Worm (Caenorhabditis elegans) whole organism, L4/young adult: ENCODE measurements around the gene glr-4.

Experiments used
- W03F9.2 ChIP-seq: fragments of 150-350 bp; optimal IDR thresholded peaks from 2 replicates; lab custom pipeline; 2014; ENCODE audit warnings: missing biosample characterization, missing genetic modification characterization
- dao-5 ChIP-seq: sonication (generic microtip); optimal IDR thresholded peaks from 2 replicates; lab custom pipeline; 2016; ENCODE audit warnings: missing genotype, missing genetic modification characterization, moderate library complexity, missing compliant biosample characterization
- him-1 ChIP-seq: sonication (generic microtip); optimal IDR thresholded peaks from 2 replicates; lab custom pipeline; 2016; ENCODE audit warnings: missing genotype, missing genetic modification reagents, missing genetic modification characterization, missing compliant biosample characterization

Gene glr-4

ce11 chrII:7773427-7773993 is 20.6 kb downstream of the glr-4 start:
- no peak for TF ChIP-seq dao-5 (tag; lab: Kevin White, UChicago)
- no peak for TF ChIP-seq W03F9.2
- TF ChIP-seq him-1 (tag; lab: Kevin White, UChicago): no peak

ce11 chrII:7772411-7772810 is 21.7 kb downstream of the glr-4 start, which contains the start of gene C06A8.6:
TSS of gene C06A8.6 (plus strand) at chrII:7772499.
- TF ChIP-seq him-1 (tag; lab: Kevin White, UChicago) (no peak), dao-5 (tag; lab: Kevin White, UChicago) (no peak), W03F9.2 (no peak)

ce11 chrII:7771917-7772316 is 22.2 kb downstream of the glr-4 start, which contains the start of gene C06A8.8:
TSS of gene C06A8.8 (minus strand) at chrII:7772017.
- TF ChIP-seq him-1 (tag; lab: Kevin White, UChicago) (no peak), dao-5 (tag; lab: Kevin White, UChicago) (no peak), W03F9.2 (no peak)

- TF ChIP-seq W03F9.2 (no peak), him-1 (tag; lab: Kevin White, UChicago) (no peak), dao-5 (tag; lab: Kevin White, UChicago) (no peak)
Observed at ce11 chrII:7770253-7770652, 23.9 kb downstream of the glr-4 start.

DNA sequence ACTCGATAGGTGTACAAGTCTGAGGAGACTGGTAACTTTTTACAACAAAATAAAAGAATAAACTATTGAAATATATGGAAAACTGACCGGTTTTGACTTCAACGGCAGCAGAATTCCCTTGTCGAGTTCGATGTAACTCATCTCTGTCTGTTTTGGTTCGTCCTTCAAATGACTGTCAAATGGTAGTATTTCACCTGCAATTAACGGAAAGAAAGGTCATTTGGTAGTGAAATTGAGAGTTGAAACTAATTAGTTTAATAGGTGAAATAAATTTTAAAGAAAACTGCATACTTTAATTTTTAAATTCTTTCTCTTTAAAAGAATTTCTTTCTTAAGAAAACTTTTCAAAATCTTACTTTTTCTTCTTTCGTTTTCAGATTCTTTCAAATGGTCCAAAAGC is 24.9 kb downstream of the glr-4 start:
- TF ChIP-seq W03F9.2 (no peak), him-1 (tag; lab: Kevin White, UChicago) (no peak), dao-5 (tag; lab: Kevin White, UChicago) (no peak)

DNA sequence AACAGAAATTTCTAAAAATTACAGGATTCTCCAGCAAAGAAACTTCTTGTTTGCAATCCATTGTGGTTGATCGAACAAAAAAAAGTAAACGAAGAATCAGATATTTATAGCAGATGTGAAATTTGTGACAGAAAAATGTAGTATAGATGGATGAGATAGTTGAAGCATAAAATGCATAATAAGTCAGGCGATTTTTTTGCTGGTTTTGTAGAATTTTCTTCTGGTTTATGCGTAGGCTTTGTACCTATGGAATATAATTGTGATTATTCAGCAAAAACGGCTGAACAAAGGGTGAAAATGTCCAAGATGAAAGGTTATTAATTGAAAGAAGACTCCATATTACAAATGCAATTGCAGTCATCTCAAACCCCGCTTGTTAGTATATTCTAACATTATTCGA is 28.7 kb downstream of the glr-4 start, which contains the start of gene srh-39:
Gene srh-39, minus strand, starts transcription at position 101 of the 400 bp plus-strand sequence.
- TF ChIP-seq him-1 (tag; lab: Kevin White, UChicago): no peak
- TF ChIP-seq dao-5 (tag; lab: Kevin White, UChicago): no peak
- TF ChIP-seq W03F9.2: no peak

- TF ChIP-seq him-1 (tag; lab: Kevin White, UChicago) (no peak), W03F9.2 (no peak), dao-5 (tag; lab: Kevin White, UChicago) (no peak)
Observed at ce11 chrII:7763569-7763968, 30.6 kb downstream of the glr-4 start, which contains the start of gene B0228.9. TSS of gene B0228.9 (minus strand) at chrII:7763669.

DNA sequence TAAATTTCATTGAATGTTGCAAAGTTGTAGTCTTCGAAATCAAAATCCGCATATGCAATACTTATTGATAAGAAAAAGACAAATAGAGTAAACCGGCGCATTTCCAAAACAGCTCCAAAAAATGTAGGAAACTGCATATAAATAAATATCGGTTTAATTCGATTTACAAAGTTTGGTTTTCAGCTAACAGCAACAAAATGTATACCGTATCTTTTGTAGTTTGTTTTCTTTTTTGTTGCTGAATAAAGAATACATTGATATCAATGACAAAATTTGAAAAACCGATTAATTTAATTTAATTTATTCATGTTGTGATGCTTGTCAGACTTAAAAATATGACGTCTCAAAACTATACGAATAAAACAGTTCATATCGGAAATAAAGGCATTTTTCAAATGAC is 32.7 kb downstream of the glr-4 start, which contains the start of gene B0228.8:
Gene B0228.8, minus strand, starts transcription at position 101 of the 400 bp plus-strand sequence.
- no peak for TF ChIP-seq W03F9.2
- no peak for TF ChIP-seq dao-5 (tag; lab: Kevin White, UChicago)
- TF ChIP-seq him-1 (tag; lab: Kevin White, UChicago): no peak

- TF ChIP-seq dao-5 (tag; lab: Kevin White, UChicago): no peak
- no peak for TF ChIP-seq W03F9.2
- TF ChIP-seq him-1 (tag; lab: Kevin White, UChicago): no peak
Observed at ce11 chrII:7758397-7759135, 35.6 kb downstream of the glr-4 start, which contains the start of gene B0228.7. TSS of gene B0228.7 (minus strand) at chrII:7759023.

ce11 chrII:7756810-7757209 is 37.3 kb downstream of the glr-4 start:
- TF ChIP-seq W03F9.2: peak; percentile 32
- no peak for TF ChIP-seq him-1 (tag; lab: Kevin White, UChicago)
- TF ChIP-seq dao-5 (tag; lab: Kevin White, UChicago): peak; percentile 38

- TF ChIP-seq him-1 (tag; lab: Kevin White, UChicago) (no peak), dao-5 (tag; lab: Kevin White, UChicago) (no peak), W03F9.2 (no peak)
Observed at ce11 chrII:7755116-7755571, 39.0 kb downstream of the glr-4 start, which contains the start of the genes B0228.6 and B0228.1. TSS of gene B0228.6 (minus strand) at chrII:7755166. TSS of gene B0228.1 (plus strand) at chrII:7755343.

DNA sequence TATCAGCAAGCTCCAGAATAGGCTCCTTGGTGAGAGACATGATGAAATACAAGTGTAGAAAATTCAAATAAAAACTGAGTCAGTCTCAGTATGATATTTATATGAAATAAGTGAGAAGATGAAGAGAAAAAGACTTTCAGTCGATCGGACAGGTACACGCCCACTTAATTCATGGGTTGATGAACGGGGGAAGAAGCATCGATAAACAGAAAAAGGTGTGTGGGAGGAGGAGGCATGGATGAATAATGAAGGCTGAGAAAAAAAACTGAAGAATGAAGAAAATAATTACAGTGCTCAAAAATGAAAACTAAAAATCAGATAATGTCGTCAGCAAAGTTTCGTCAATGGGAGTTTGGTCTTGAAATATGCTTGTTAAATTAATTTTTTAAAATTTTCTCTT is 40.6 kb downstream of the glr-4 start, which contains the start of gene trx-1:
Gene trx-1, minus strand, starts transcription at position 101 of the 400 bp plus-strand sequence.
- TF ChIP-seq W03F9.2 (no peak), him-1 (tag; lab: Kevin White, UChicago) (no peak), dao-5 (tag; lab: Kevin White, UChicago) (no peak)

DNA sequence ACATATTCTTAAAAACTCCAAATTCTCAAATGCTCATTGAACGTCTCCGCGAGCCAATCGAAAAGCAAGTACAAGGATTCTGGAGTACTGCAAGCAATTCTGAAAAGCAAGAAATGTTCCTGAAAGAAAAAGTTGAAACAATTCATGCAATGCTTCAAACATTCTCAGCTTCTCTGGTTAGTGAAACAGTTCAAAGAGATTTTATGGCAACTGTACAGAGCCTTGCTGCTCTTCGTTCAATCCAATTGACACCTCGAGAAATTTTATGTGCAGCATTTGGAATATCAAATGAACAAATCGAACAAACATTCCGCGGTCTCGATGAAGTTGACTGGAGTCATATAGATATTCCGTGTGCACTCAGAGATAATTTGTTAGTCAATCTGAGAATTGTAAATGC is 57.4 kb downstream of the glr-4 start:
- TF ChIP-seq dao-5 (tag; lab: Kevin White, UChicago) (no peak), him-1 (tag; lab: Kevin White, UChicago) (no peak), W03F9.2 (no peak)
